Worm (Caenorhabditis elegans) whole organism, early embryonic: Measurements from ENCODE around the gene npa-1.

ENCODE experiments used
- B0310.2 ChIP-seq: sonication (generic microtip); optimal IDR thresholded peaks from 2 replicates; lab custom pipeline; 2016; ENCODE audit warnings: mild to moderate bottlenecking, missing genetic modification characterization, missing compliant biosample characterization
- F13C5.2 ChIP-seq: sonication (generic microtip); optimal IDR thresholded peaks from 2 replicates; lab custom pipeline; 2017; ENCODE audit warnings: mild to moderate bottlenecking, missing genetic modification characterization, inconsistent platforms, missing compliant biosample characterization
- aly-1 ChIP-seq: sonication (generic microtip); optimal IDR thresholded peaks from 2 replicates; lab custom pipeline; 2016; ENCODE audit warnings: missing genetic modification characterization, missing compliant biosample characterization
- ama-1 ChIP-seq: fragments of 150-350 bp; optimal IDR thresholded peaks from 2 replicates; lab custom pipeline; 2014
- ceh-13 ChIP-seq: fragments of 200-800 bp; sonication (Bioruptor generic); optimal IDR thresholded peaks from 2 replicates; lab custom pipeline; 2018; ENCODE audit warnings: mild to moderate bottlenecking, missing genetic modification characterization, missing compliant biosample characterization
- ceh-36 ChIP-seq: sonication (generic microtip); optimal IDR thresholded peaks from 2 replicates; lab custom pipeline; 2016; ENCODE audit warnings: missing genetic modification characterization, inconsistent platforms, missing compliant biosample characterization
- ets-7 ChIP-seq: sonication (generic microtip); optimal IDR thresholded peaks from 2 replicates; lab custom pipeline; 2016; ENCODE audit warnings: missing genotype, missing genetic modification characterization, missing compliant biosample characterization
- flt-1 ChIP-seq: fragments of 200-800 bp; sonication (Bioruptor generic); IDR thresholded peaks from 2 replicates; pipeline ENCODE4 v1.3.6; 2022; ENCODE audit warnings: missing genetic modification characterization, missing compliant biosample characterization
- hmbx-1 ChIP-seq: sonication (generic microtip); optimal IDR thresholded peaks from 2 replicates; lab custom pipeline; 2016; ENCODE audit warnings: mild to moderate bottlenecking, missing genetic modification characterization, missing compliant biosample characterization
- hmg-4 ChIP-seq: fragments of 200-800 bp; sonication (Bioruptor generic); optimal IDR thresholded peaks from 2 replicates; lab custom pipeline; 2018; ENCODE audit warnings: mild to moderate bottlenecking, missing genetic modification characterization, missing compliant biosample characterization
- hnd-1 ChIP-seq: sonication (generic microtip); optimal IDR thresholded peaks from 2 replicates; lab custom pipeline; 2016; ENCODE audit warnings: missing genetic modification characterization, missing compliant biosample characterization
- pes-1 ChIP-seq: fragments of 200-800 bp; sonication (Bioruptor generic); IDR thresholded peaks from 2 replicates; pipeline ENCODE4 v1.3.6; 2022; ENCODE audit warnings: missing genetic modification reagents, missing genetic modification characterization, missing compliant biosample characterization
- scrt-1 ChIP-seq: fragments of 200-800 bp; sonication (Bioruptor generic); IDR thresholded peaks from 2 replicates; pipeline ENCODE4 v1.3.6; 2022; ENCODE audit warnings: missing genetic modification characterization, missing compliant biosample characterization
- sea-1 ChIP-seq: fragments of 200-800 bp; sonication (Bioruptor generic); conservative IDR thresholded peaks from 2 replicates; pipeline ENCODE4 v1.3.6; 2022; ENCODE audit warnings: missing genetic modification characterization, missing compliant biosample characterization
- tbx-11 ChIP-seq: fragments of 200-800 bp; sonication (Bioruptor generic); IDR thresholded peaks from 2 replicates; pipeline ENCODE4 v1.3.6; 2022; ENCODE audit warnings: missing genetic modification characterization, missing compliant biosample characterization
- tbx-37 ChIP-seq: fragments of 200-800 bp; sonication (Bioruptor generic); conservative IDR thresholded peaks from 2 replicates; pipeline ENCODE4 v1.3.6; 2022; ENCODE audit warnings: missing genetic modification reagents, missing genetic modification characterization, missing compliant biosample characterization
- tra-4 ChIP-seq: sonication (generic microtip); optimal IDR thresholded peaks from 2 replicates; lab custom pipeline; 2017; ENCODE audit warnings: missing genetic modification characterization, missing compliant biosample characterization

Gene npa-1

ce11 chrV:7091287-7091686 lies 15.7 kb downstream of the npa-1 start, which contains the start of gene nhr-286:
nhr-286 (minus strand) TSS chrV:7091610.
- TF ChIP-seq hmg-4 (GFP tag; lab: Kevin White, UChicago) (no peak), ets-7 (tag; lab: Kevin White, UChicago) (no peak), ceh-36 (tag; lab: Kevin White, UChicago) (no peak), tra-4 (tag; lab: Kevin White, UChicago) (no peak), tbx-37 (no peak), hmbx-1 (tag; lab: Kevin White, UChicago) (no peak), pes-1 (GFP tag; lab: Robert Waterston, UW) (no peak), hnd-1 (no peak), aly-1 (tag; lab: Kevin White, UChicago) (no peak)

DNA sequence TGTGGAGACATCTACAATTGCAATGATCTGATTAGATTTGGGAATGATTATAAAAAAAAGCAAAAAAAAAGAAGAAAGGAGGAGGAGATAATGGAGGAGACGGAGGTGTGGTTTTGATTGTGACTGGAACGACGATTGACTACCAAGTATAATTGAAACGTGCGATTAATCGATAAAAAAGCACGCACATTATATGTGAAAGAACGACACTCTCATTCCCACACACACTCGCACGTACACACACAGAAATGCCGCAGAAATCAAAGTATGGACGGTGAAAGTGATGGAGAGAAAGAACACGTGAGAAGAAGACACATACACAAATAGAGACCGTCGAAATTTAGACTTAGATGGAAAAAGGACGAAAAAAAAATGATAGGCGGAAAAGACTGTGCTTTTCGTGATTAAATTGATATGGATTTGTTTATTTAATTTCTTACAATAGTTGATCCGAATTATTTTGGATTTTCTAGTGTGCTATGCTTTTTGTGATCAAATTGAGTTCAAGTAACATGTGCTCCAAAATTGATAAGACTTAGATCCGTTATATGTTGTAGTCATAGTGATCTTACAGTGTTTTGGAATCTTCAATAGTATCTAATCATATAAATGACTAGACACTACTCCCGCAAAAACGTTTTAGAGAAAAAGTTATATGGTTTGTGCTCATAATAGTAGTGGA lies 18.3 kb downstream of the npa-1 start, which contains the start of gene nhr-135:
Gene nhr-135, minus strand, starts transcription at position 51 of the 682 bp plus-strand sequence.
- TF ChIP-seq hmbx-1 (tag; lab: Kevin White, UChicago) (no peak), sea-1 (GFP tag; lab: Robert Waterston, UW) (no peak), tbx-11 (GFP tag; lab: Robert Waterston, UW) (no peak), hnd-1 (no peak), tra-4 (tag; lab: Kevin White, UChicago) (no peak), scrt-1 (GFP tag; lab: Robert Waterston, UW) (no peak), ceh-13 (GFP tag; lab: Kevin White, UChicago) (no peak), ama-1 (lab: Kevin White, UChicago) (no peak), tbx-37 (no peak), B0310.2 (no peak), hmg-4 (GFP tag; lab: Kevin White, UChicago) (no peak), ets-7 (tag; lab: Kevin White, UChicago) (no peak), F13C5.2 (tag; lab: Kevin White, UChicago) (no peak), pes-1 (GFP tag; lab: Robert Waterston, UW) (no peak), flt-1 (GFP tag; lab: Robert Waterston, UW) (no peak), aly-1 (tag; lab: Kevin White, UChicago) (no peak), ceh-36 (tag; lab: Kevin White, UChicago) (no peak)

DNA sequence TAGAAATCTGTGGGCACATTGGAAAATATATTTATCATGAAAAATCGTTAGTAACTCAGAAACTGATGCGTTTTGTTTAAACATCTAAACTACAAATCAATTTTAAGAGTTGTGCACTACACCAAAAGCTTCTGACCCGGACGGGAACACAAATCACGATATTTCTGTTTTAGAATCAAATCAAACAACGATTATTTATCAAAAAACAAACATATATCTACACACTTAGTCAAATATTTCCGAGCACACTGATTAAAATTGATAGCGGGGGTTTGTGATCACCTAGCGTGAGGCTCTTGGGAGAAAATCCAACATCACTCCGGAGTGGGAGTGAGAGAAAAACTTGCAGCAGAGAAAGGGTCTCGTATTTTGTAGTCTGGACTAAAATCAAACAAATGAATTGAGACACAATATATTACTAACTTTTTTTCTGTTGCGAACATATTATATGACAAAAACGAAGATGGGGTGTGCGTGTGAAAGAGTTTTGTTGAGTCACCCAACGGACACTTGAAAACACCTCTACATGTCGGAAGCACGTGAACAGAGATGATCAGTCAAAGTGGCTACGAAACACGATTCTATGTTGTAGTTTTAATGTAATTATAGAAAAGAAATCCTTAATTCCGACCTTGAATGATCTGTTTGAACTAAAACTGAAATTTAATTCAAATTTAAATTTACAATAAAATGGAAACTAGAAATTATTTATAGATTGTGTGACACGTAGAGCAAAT lies 19.8 kb downstream of the npa-1 start:
- TF ChIP-seq B0310.2: no peak
- no peak for TF ChIP-seq pes-1 (GFP tag; lab: Robert Waterston, UW)
- TF ChIP-seq ama-1 (lab: Kevin White, UChicago): no peak
- no peak for TF ChIP-seq aly-1 (tag; lab: Kevin White, UChicago)
- TF ChIP-seq sea-1 (GFP tag; lab: Robert Waterston, UW): no peak
- no peak for TF ChIP-seq ets-7 (tag; lab: Kevin White, UChicago)
- no peak for TF ChIP-seq ceh-36 (tag; lab: Kevin White, UChicago)
- no peak for TF ChIP-seq tra-4 (tag; lab: Kevin White, UChicago)
- no peak for TF ChIP-seq tbx-11 (GFP tag; lab: Robert Waterston, UW)
- no peak for TF ChIP-seq hmbx-1 (tag; lab: Kevin White, UChicago)
- no peak for TF ChIP-seq scrt-1 (GFP tag; lab: Robert Waterston, UW)

ce11 chrV:7096129-7096730 lies 20.6 kb downstream of the npa-1 start:
- TF ChIP-seq tra-4 (tag; lab: Kevin White, UChicago) (no peak), hmbx-1 (tag; lab: Kevin White, UChicago) (no peak), ets-7 (tag; lab: Kevin White, UChicago) (no peak), hmg-4 (GFP tag; lab: Kevin White, UChicago) (no peak), flt-1 (GFP tag; lab: Robert Waterston, UW) (no peak), scrt-1 (GFP tag; lab: Robert Waterston, UW) (no peak), ceh-13 (GFP tag; lab: Kevin White, UChicago) (no peak), F13C5.2 (tag; lab: Kevin White, UChicago) (no peak), pes-1 (GFP tag; lab: Robert Waterston, UW) (no peak), ama-1 (lab: Kevin White, UChicago) (no peak), B0310.2 (no peak), ceh-36 (tag; lab: Kevin White, UChicago) (no peak), hnd-1 (no peak), tbx-11 (GFP tag; lab: Robert Waterston, UW) (no peak), sea-1 (GFP tag; lab: Robert Waterston, UW) (no peak), aly-1 (tag; lab: Kevin White, UChicago) (no peak), tbx-37 (no peak)

ce11 chrV:7096811-7097210 lies 21.2 kb downstream of the npa-1 start:
- no peak for TF ChIP-seq ceh-13 (GFP tag; lab: Kevin White, UChicago)
- TF ChIP-seq pes-1 (GFP tag; lab: Robert Waterston, UW): no peak
- TF ChIP-seq aly-1 (tag; lab: Kevin White, UChicago): no peak
- TF ChIP-seq ets-7 (tag; lab: Kevin White, UChicago): no peak
- no peak for TF ChIP-seq sea-1 (GFP tag; lab: Robert Waterston, UW)

- TF ChIP-seq ets-7 (tag; lab: Kevin White, UChicago): no peak
- TF ChIP-seq B0310.2: no peak
- no peak for TF ChIP-seq hmg-4 (GFP tag; lab: Kevin White, UChicago)
- no peak for TF ChIP-seq scrt-1 (GFP tag; lab: Robert Waterston, UW)
- no peak for TF ChIP-seq tra-4 (tag; lab: Kevin White, UChicago)
- TF ChIP-seq pes-1 (GFP tag; lab: Robert Waterston, UW): no peak
- no peak for TF ChIP-seq tbx-37
- TF ChIP-seq ceh-13 (GFP tag; lab: Kevin White, UChicago): no peak
- no peak for TF ChIP-seq tbx-11 (GFP tag; lab: Robert Waterston, UW)
- TF ChIP-seq aly-1 (tag; lab: Kevin White, UChicago): no peak
Measured at ce11 chrV:7103247-7103646, 27.7 kb downstream of the npa-1 start, which contains the start of gene odr-2. odr-2 (plus strand) TSS chrV:7103547.
